Worm (Caenorhabditis elegans): ENCODE data around the gene srt-4.
"Not testable (repeated sequence)": the region's sequence is repeated elsewhere in the genome, so short reads cannot be mapped to it uniquely, and the experiment has no call there.

Gene srt-4

DNA sequence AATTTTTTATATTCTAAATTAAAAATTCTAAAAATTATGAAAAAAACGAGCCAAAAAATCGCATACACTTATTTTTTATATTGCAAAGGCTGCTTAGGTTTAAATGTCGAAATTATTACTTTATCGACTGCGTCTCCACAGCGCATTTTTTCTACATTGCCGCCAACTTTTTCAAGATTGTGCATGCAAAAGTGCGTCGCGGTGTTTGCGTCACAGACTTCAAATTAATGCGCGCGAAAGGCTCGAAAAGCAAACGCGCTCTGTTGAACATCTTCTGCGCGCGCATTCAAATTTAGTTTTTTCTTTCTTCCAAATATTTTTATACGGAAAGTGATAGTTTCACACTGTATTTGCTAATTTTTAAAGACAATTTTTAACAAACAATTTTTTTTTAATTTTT, 22.8 kb downstream of the srt-4 start:
- TF ChIP-seq dao-5 (tag; optimal IDR thresholded peaks at IDR 0.05) (no peak), him-1 (tag; optimal IDR thresholded peaks at IDR 0.05) (peak; percentile 39), W03F9.2 (tag; optimal IDR thresholded peaks at IDR 0.05) (peak; percentile 64)

DNA sequence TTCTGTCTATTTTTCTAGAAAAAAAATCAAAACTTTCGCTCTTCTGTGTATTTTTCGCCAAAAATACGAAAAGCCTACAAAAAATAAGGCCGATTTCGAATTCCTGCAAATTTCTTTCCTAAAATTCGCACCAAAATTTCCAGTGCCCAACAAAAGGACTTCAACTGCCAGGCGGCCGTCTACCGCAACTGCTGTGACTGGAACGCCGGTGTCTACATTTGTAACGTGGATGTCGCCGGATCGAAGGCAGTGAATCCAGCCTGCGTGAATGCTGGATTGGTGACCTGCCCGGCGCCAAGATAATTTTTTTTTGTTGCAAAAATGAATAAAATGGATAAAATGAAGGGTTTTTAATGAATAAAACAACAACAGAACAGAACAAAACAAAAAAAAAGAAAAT, 24.1 kb downstream of the srt-4 start:
- TF ChIP-seq W03F9.2 (tag; optimal IDR thresholded peaks at IDR 0.05), result no peak
- TF ChIP-seq him-1 (tag; optimal IDR thresholded peaks at IDR 0.05), result no peak
- no peak for TF ChIP-seq dao-5 (tag; optimal IDR thresholded peaks at IDR 0.05)

DNA sequence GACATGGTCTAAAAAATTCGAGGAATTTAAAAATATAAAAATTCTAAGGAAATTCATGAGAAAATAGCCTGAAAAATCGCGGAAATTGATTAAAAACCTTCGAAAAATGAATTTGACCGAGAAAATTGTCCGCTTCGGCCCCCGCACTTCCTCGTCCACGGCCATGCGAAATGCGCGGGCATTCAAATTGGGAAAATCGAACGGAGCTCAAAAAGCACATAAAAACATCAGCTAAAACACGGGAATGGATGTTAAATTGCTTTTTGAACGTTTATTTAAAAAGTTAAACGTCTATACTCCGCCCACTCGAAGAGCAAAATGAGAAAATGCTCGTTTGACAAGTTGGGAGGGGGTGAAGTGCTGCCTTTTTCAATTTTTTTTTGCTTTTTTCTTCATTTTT, 25.4 kb downstream of the srt-4 start, which contains the start of gene F53E10.6:
F53E10.6 (minus strand) TSS at position 8 of the 400 bp plus-strand sequence.
- TF ChIP-seq W03F9.2 (tag; optimal IDR thresholded peaks at IDR 0.05) (no peak), him-1 (tag; optimal IDR thresholded peaks at IDR 0.05) (no peak), dao-5 (tag; optimal IDR thresholded peaks at IDR 0.05) (no peak)

DNA sequence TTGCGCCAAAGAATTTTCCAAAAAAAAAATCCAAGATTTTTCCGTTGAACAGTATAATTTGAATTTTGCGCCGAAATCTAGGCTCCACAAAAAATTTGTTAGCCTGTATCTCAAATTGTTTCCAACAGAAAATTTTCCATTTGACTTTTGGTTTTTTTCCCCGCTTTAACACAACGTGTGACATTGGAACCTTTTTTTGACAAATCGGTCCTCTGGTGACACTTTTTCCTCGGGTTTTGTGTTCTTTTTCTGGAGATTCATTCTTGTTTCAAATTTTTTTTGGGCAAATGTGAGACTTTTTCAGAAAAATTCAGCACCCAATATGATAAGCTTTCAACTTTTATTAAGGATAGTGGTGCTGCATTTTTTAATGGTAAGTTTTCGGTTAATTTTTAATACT, 30.6 kb downstream of the srt-4 start, which contains the start of gene acr-17:
acr-17 (plus strand) TSS at position 301 of the 400 bp plus-strand sequence.
- TF ChIP-seq W03F9.2 (tag; optimal IDR thresholded peaks at IDR 0.05) (no peak), dao-5 (tag; optimal IDR thresholded peaks at IDR 0.05) (no peak)

DNA sequence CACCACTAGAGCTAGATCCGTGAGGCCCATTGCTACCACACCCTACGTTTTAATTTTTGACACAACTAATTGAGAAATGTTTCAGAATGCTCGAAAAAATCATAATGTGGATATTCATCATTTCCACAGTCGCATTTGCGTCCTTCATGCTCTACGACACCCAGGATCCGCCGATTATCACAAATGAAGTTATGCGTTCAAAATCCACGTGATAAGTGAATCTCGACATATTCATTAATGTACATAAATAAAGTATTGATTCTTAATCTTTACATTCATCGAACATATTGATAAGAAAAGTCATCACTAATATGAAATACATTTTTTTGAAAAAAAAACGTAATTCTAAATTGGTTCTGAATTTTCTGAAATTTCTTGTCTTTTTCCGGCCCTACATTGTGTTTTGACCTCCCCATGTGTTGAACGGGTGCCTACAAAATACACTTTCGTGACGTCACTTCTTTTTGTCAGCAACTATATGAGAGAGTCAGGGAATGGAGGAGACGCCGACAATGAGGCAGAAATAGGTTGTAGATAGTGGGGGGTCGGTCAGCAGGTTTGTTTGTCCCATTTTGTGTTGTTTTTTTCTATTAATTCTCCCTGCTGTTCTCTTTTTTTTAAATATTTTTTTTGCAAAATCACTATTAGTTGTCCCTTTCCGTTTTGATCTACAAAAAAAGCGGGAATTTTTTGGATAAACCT, 37.4 kb downstream of the srt-4 start, which contains the start of gene F53E10.1:
F53E10.1 (plus strand) TSS at position 325 of the 702 bp plus-strand sequence.
- TF ChIP-seq W03F9.2 (tag; optimal IDR thresholded peaks at IDR 0.05) (peak; percentile 20), dao-5 (tag; optimal IDR thresholded peaks at IDR 0.05) (no peak), him-1 (tag; optimal IDR thresholded peaks at IDR 0.05) (no peak)

DNA sequence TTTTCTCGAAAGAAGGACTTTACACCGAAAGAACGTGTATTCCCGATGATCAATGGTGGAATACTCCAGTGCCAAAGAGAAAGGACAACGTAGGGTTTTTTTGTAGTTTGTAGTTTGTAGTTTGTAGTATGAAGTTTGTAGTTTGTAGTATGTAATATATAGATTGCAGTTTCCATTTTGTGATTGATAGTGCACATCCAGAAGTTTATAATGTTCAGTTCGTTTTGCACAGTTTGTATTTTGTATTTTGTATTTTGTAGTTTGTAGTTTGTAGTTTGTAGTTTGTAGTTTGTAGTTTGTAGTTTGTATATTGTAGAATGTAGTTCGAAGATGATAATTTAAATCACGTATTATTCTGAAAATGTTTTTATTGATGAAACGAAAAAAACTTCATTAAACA, 39.8 kb downstream of the srt-4 start:
- no peak for TF ChIP-seq dao-5 (tag; optimal IDR thresholded peaks at IDR 0.05)
- no peak for TF ChIP-seq him-1 (tag; optimal IDR thresholded peaks at IDR 0.05)
- TF ChIP-seq W03F9.2 (tag; optimal IDR thresholded peaks at IDR 0.05), result no peak

DNA sequence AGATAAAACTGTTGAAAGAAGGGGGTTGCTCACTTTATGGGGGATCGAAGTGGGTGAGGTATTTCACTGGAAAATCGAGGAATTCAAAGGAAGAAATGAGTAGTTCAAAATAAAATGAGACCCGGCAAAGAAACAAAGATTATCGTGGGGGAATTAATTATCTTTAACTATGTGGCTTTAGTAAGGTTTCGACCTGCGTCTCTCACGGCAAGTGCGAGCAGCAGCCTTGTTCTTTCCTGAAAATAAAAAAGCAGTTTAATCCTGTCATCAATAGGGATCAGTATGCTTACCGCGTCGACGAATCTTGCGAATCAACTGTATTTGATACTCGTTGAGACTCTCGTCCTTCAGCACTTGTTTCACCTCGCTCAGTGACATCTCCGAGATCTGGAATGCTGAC, 44.2 kb downstream of the srt-4 start, which contains the start of gene srh-271:
srh-271 (minus strand) TSS at position 101 of the 400 bp plus-strand sequence.
- no peak for TF ChIP-seq W03F9.2 (tag; optimal IDR thresholded peaks at IDR 0.05)
- no peak for TF ChIP-seq him-1 (tag; optimal IDR thresholded peaks at IDR 0.05)
- TF ChIP-seq dao-5 (tag; optimal IDR thresholded peaks at IDR 0.05), result no peak

ce11 chrV:2623765-2624164, 46.1 kb downstream of the srt-4 start:
- TF ChIP-seq him-1 (tag; optimal IDR thresholded peaks at IDR 0.05) (no peak), dao-5 (tag; optimal IDR thresholded peaks at IDR 0.05) (no peak), W03F9.2 (tag; optimal IDR thresholded peaks at IDR 0.05) (no peak)

- TF ChIP-seq dao-5, W03F9.2, him-1 (tag; optimal IDR thresholded peaks at IDR 0.05): not testable (repeated sequence)
These were observed 47.7 kb downstream of the srt-4 start, which contains the start of gene sknr-1 for ce11 chrV:2625360-2625759. Gene sknr-1, minus strand, starts transcription at chrV:2625460.

Data from whole organism, L4/young adult.